Fruit fly (Drosophila melanogaster): ENCODE data around the gene CG6761.

Gene CG6761

DNA sequence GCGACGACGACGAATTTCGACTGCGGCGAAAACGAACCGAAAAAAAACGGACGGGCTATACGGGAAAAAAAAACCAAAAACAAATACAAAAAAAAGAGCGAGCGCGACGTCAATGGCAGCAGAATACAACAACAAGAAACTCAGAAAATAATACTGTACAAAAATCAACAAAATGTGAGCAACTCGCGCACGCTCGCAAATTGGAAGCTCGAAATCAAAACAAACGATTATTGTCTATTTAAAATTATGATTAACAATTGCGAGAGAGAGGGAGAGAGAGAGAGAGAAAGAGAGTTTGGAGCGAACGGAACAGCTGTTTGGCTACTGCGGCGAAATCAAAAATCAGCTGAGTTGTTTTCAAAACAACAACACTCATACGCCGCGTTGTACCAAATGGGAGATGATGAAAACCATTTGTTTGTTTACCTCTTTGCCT lies 27.8 kb downstream of the CG6761 start (continued):
- TF ChIP-seq row (GFP tag; IDR thresholded peaks at IDR 0.05): no peak
- TF ChIP-seq CG1233 (GFP tag; optimal IDR thresholded peaks at IDR 0.05): no peak
- TF ChIP-seq Nf-YB (GFP tag; optimal IDR thresholded peaks at IDR 0.05): no peak
- TF ChIP-seq CG10267 (tag; optimal IDR thresholded peaks at IDR 0.05): no peak
- TF ChIP-seq Bgb (GFP tag; IDR thresholded peaks at IDR 0.05; ENCODE audit: partially characterized antibody): no peak
- TF ChIP-seq CG12659 (GFP tag; optimal IDR thresholded peaks at IDR 0.05): no peak
- no peak for TF ChIP-seq NC2α (GFP tag; optimal IDR thresholded peaks at IDR 0.05)
- no peak for TF ChIP-seq Hr78 (GFP tag; optimal IDR thresholded peaks at IDR 0.05)
- TF ChIP-seq CG17359 (tag; optimal IDR thresholded peaks at IDR 0.05): no peak
- no peak for TF ChIP-seq Atf3 (GFP tag; optimal IDR thresholded peaks at IDR 0.05)
- no peak for TF ChIP-seq CG6765 (GFP tag; optimal IDR thresholded peaks at IDR 0.05)
- TF ChIP-seq CG12219 (GFP tag; optimal IDR thresholded peaks at IDR 0.05): no peak

DNA sequence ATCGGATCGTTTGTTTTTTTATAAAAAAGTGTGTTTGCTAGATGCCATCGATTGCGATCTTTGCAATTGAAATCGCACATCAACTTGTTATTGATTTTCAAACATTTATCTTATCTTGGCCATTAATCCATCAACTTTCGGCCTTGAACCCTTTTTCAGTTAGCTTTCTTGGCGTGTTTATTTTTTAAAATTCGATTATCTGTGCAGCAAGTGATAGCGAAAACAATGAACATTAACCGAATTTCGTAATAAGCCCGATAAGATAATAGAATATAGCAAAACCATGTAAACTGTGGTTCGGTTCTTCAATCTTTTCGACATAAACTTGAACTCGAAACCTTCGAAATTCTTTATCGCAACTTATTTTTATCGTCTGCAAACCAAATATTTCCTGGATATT lies 29.1 kb downstream of the CG6761 start:
- TF ChIP-seq hbn (GFP tag; IDR thresholded peaks at IDR 0.05; ENCODE audit: partially characterized antibody) (no peak), zen (tag; optimal IDR thresholded peaks at IDR 0.05) (no peak), CG11085 (GFP tag; IDR thresholded peaks at IDR 0.05) (no peak), CG10267 (tag; optimal IDR thresholded peaks at IDR 0.05) (no peak), exex (tag; optimal IDR thresholded peaks at IDR 0.05) (peak; percentile 70), tap (tag; optimal IDR thresholded peaks at IDR 0.05) (no peak), CG43689 (GFP tag; IDR thresholded peaks at IDR 0.05) (no peak), CG4854 (GFP tag; optimal IDR thresholded peaks at IDR 0.05) (no peak), chinmo (GFP tag; IDR thresholded peaks at IDR 0.05; ENCODE audit: partially characterized antibody) (0 out of 4 replicates have a peak, but pooled peaks have one; percentile 4), sd (tag; optimal IDR thresholded peaks at IDR 0.05) (peak; percentile 30), disco-r (GFP tag; optimal IDR thresholded peaks at IDR 0.05) (no peak), lab (GFP tag; optimal IDR thresholded peaks at IDR 0.05) (peak; percentile 38), nau (GFP tag; optimal IDR thresholded peaks at IDR 0.05) (no peak), sug (tag; optimal IDR thresholded peaks at IDR 0.05) (peak; percentile 41), CG34376 (GFP tag; optimal IDR thresholded peaks at IDR 0.05) (peak; percentile 46), Hr78 (GFP tag; optimal IDR thresholded peaks at IDR 0.05) (peak in 1 of 2 experiments; percentile 56), grn (GFP tag; optimal IDR thresholded peaks at IDR 0.05) (peak; percentile 82), CG9215 (GFP tag; IDR thresholded peaks at IDR 0.05) (no peak), Poxn (GFP tag; IDR thresholded peaks at IDR 0.05) (no peak), mirr (GFP tag; optimal IDR thresholded peaks at IDR 0.05) (peak; percentile 89), Dek (tag; optimal IDR thresholded peaks at IDR 0.05) (no peak), Sox100B (GFP tag; optimal IDR thresholded peaks at IDR 0.05) (no peak), CG17361 (GFP tag; IDR thresholded peaks at IDR 0.05) (no peak), lola (GFP tag; optimal IDR thresholded peaks at IDR 0.05) (no peak)

DNA sequence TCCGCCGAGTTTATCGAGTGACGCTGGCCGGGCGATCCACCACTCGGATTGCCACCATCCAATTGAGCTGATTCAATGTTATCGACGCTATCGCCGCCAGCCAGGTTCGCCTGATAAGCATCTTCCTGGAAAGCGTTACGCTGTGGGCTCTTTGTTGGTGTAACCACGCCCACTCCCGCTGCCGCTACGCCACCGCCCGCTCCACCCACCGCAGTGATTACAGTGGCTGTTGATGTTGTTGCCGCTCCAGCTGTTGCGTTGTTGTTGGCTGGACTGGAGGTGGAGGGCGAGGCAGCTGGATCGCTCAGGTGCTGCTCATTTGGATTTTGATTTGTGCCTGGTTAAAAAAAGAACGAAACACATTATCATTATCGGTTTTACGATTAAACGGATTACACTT lies 32.0 kb downstream of the CG6761 start:
- TF ChIP-seq grn (GFP tag; optimal IDR thresholded peaks at IDR 0.05) (peak; percentile 92), run (tag; optimal IDR thresholded peaks at IDR 0.05) (no peak), bbx (GFP tag; IDR thresholded peaks at IDR 0.05; ENCODE audit: partially characterized antibody) (0 out of 2 replicates have a peak, but pooled peaks have one; percentile 8), CG33213 (GFP tag; optimal IDR thresholded peaks at IDR 0.05) (no peak), Adf1 (GFP tag; IDR thresholded peaks at IDR 0.05) (peak; percentile 51; the same call in 1 of the 2 replicates), CG4854 (GFP tag; optimal IDR thresholded peaks at IDR 0.05) (no peak), Dbx (GFP tag; IDR thresholded peaks at IDR 0.05) (0 out of 3 replicates have a peak, but pooled peaks have one; percentile 10), ci (GFP tag; IDR thresholded peaks at IDR 0.05) (0 out of 3 replicates have a peak, but pooled peaks have one; percentile 11), CG11247 (GFP tag; IDR thresholded peaks at IDR 0.05) (0 out of 2 replicates have a peak, but pooled peaks have one; percentile 17), CG7928 (GFP tag; optimal IDR thresholded peaks at IDR 0.05) (no peak), Sox102F (GFP tag; optimal IDR thresholded peaks at IDR 0.05) (no peak), Aef1 (GFP tag; IDR thresholded peaks at IDR 0.05) (peak; percentile 67), cwo (GFP tag; optimal IDR thresholded peaks at IDR 0.05) (peak; percentile 61), sug (tag; optimal IDR thresholded peaks at IDR 0.05) (peak; percentile 83), crol (GFP tag; IDR thresholded peaks at IDR 0.05) (peak; percentile 42; the same call in 1 of the 2 replicates), crp (GFP tag; optimal IDR thresholded peaks at IDR 0.05) (peak in 1 of 2 experiments; percentile 30), Hey (tag; optimal IDR thresholded peaks at IDR 0.05) (peak; percentile 51)
